Fruit fly (Drosophila melanogaster) whole organism, embryonic: ENCODE results near the gene CG15170.
A peak's percentile ranks its signal among the peaks of the same experiment; 100 is the strongest.

Source experiments
- B-H2 ChIP-seq: fragments of 200-800 bp; sonication (Bioruptor generic); optimal IDR thresholded peaks from 2 replicates; lab custom pipeline; 2018; ENCODE audit warnings: missing biosample characterization, mild to moderate bottlenecking, missing genetic modification characterization
- BtbVII ChIP-seq: fragments of 200-800 bp; sonication (Bioruptor generic); optimal IDR thresholded peaks from 3 replicates; lab custom pipeline; 2017; ENCODE audit warnings: missing biosample characterization, mild to moderate bottlenecking, missing genetic modification characterization
- CG10209 ChIP-seq: fragments of 200-800 bp; sonication (Bioruptor generic); optimal IDR thresholded peaks from 3 replicates; lab custom pipeline; 2017; ENCODE audit warnings: missing biosample characterization, mild to moderate bottlenecking, missing genetic modification characterization, missing genetic modification reagents
- CG10321 ChIP-seq: fragments of 200-800 bp; sonication (Bioruptor generic); IDR thresholded peaks from 2 replicates; pipeline ENCODE4 v1.3.6; 2022; ENCODE audit warnings: missing biosample characterization, missing genetic modification characterization
- CG10462 ChIP-seq: fragments of 200-800 bp; sonication (Bioruptor generic); optimal IDR thresholded peaks from 2 replicates; lab custom pipeline; 2016; ENCODE audit warnings: missing biosample characterization, missing genetic modification characterization
- CG10979 ChIP-seq: fragments of 200-800 bp; sonication (Bioruptor generic); optimal IDR thresholded peaks from 2 replicates; lab custom pipeline; 2018; ENCODE audit warnings: missing biosample characterization, mild to moderate bottlenecking, missing genetic modification characterization, moderate library complexity
- CG11723 ChIP-seq: fragments of 200-800 bp; sonication (Bioruptor generic); optimal IDR thresholded peaks from 2 replicates; lab custom pipeline; 2017; ENCODE audit warnings: missing biosample characterization, mild to moderate bottlenecking, missing genetic modification characterization
- CG12236 ChIP-seq: fragments of 200-800 bp; sonication (Bioruptor generic); optimal IDR thresholded peaks from 2 replicates; lab custom pipeline; 2016; ENCODE audit warnings: missing biosample characterization, missing genetic modification characterization
- CG12659 ChIP-seq: fragments of 200-800 bp; sonication (Bioruptor generic); optimal IDR thresholded peaks from 3 replicates; lab custom pipeline; 2017; ENCODE audit warnings: mild to moderate bottlenecking, missing biosample characterization, missing genetic modification reagents, missing genetic modification characterization
- CG12744 ChIP-seq: fragments of 200-800 bp; sonication (Bioruptor generic); optimal IDR thresholded peaks from 2 replicates; lab custom pipeline; 2016; ENCODE audit warnings: missing biosample characterization, missing genetic modification characterization
- CG14050 ChIP-seq: fragments of 200-800 bp; sonication (Bioruptor generic); IDR thresholded peaks from 3 replicates; pipeline ENCODE4 v1.3.6; 2022; ENCODE audit warnings: missing biosample characterization, missing genetic modification characterization
- CG14667 ChIP-seq: fragments of 200-800 bp; sonication (Bioruptor generic); IDR thresholded peaks from 2 replicates; pipeline ENCODE4 v1.3.6; 2022; ENCODE audit warnings: missing biosample characterization, missing genetic modification characterization
- CG15011 ChIP-seq: fragments of 200-800 bp; sonication (Bioruptor generic); optimal IDR thresholded peaks from 3 replicates; lab custom pipeline; 2018; ENCODE audit warnings: missing biosample characterization, mild to moderate bottlenecking, missing genetic modification characterization
- CG16813 ChIP-seq: fragments of 200-800 bp; sonication (Bioruptor generic); IDR thresholded peaks from 3 replicates; pipeline ENCODE4 v1.3.6; 2022; ENCODE audit warnings: missing biosample characterization, missing genetic modification characterization; ENCODE audit not compliant: partially characterized antibody
- CG17328 ChIP-seq: fragments of 200-800 bp; sonication (Bioruptor generic); IDR thresholded peaks from 2 replicates; pipeline ENCODE4 v1.3.6; 2022; ENCODE audit warnings: missing biosample characterization, missing genetic modification characterization
- CG17359 ChIP-seq: fragments of 200-800 bp; sonication (Bioruptor generic); optimal IDR thresholded peaks from 3 replicates; lab custom pipeline; 2018; ENCODE audit warnings: missing biosample characterization, mild to moderate bottlenecking, missing genetic modification characterization, moderate library complexity
- CG17912 ChIP-seq: fragments of 200-800 bp; sonication (Bioruptor generic); optimal IDR thresholded peaks from 2 replicates; lab custom pipeline; 2018; ENCODE audit warnings: missing biosample characterization, mild to moderate bottlenecking, missing genetic modification characterization
- CG1832 ChIP-seq: fragments of 200-800 bp; sonication (Bioruptor generic); optimal IDR thresholded peaks from 2 replicates; lab custom pipeline; 2017; ENCODE audit warnings: missing biosample characterization, mild to moderate bottlenecking, missing genetic modification characterization, inconsistent platforms
- CG2202 ChIP-seq: fragments of 200-800 bp; sonication (Bioruptor generic); optimal IDR thresholded peaks from 2 replicates; lab custom pipeline; 2018; ENCODE audit warnings: missing biosample characterization, mild to moderate bottlenecking, missing genetic modification characterization
- CG32532 ChIP-seq: fragments of 200-800 bp; sonication (Bioruptor generic); IDR thresholded peaks from 2 replicates; pipeline ENCODE4 v1.3.6; 2022; ENCODE audit warnings: missing biosample characterization, missing genetic modification characterization
- CG34422 ChIP-seq: fragments of 200-800 bp; sonication (Bioruptor generic); IDR thresholded peaks from 3 replicates; pipeline ENCODE4 v1.3.6; 2022; ENCODE audit warnings: missing biosample characterization, missing genetic modification characterization
- CG3726 ChIP-seq: fragments of 200-800 bp; sonication (Bioruptor generic); IDR thresholded peaks from 3 replicates; pipeline ENCODE4, ENCODE4 v1.3.6; 2022; ENCODE audit warnings: missing biosample characterization, missing genetic modification characterization
- CG4328 ChIP-seq: fragments of 200-800 bp; sonication (Bioruptor generic); optimal IDR thresholded peaks from 3 replicates; lab custom pipeline; 2017; ENCODE audit warnings: missing biosample characterization, missing genetic modification reagents, missing genetic modification characterization
- CG43689 ChIP-seq: fragments of 200-800 bp; sonication (Bioruptor generic); IDR thresholded peaks from 2 replicates; pipeline ENCODE4 v1.3.6; 2022; ENCODE audit warnings: missing biosample characterization, missing genetic modification characterization
- CG6654 ChIP-seq: fragments of 200-800 bp; sonication (Bioruptor generic); optimal IDR thresholded peaks from 2 replicates; lab custom pipeline; 2017; ENCODE audit warnings: missing biosample characterization, mild to moderate bottlenecking, missing genetic modification characterization
- CG8281 ChIP-seq: fragments of 200-800 bp; sonication (Bioruptor generic); optimal IDR thresholded peaks from 2 replicates; lab custom pipeline; 2018; ENCODE audit warnings: missing biosample characterization, mild to moderate bottlenecking, missing genetic modification characterization, moderate library complexity
- CG8290 ChIP-seq, 3 experiments: fragments of 200-800 bp; sonication (Bioruptor generic); optimal IDR thresholded peaks; 2 replicates each; lab custom pipeline; 2016 to 2019; ENCODE audit warnings: missing biosample characterization in 3 of 3, missing genetic modification characterization in 3 of 3, mild to moderate bottlenecking in 2 of 3, moderate library complexity in 1 of 3
- E2f1 ChIP-seq: fragments of 200-800 bp; sonication (Bioruptor generic); IDR thresholded peaks from 2 replicates; pipeline ENCODE4 v1.3.6; 2022; ENCODE audit warnings: missing biosample characterization, missing genetic modification characterization
- H15 ChIP-seq: fragments of 200-800 bp; sonication (Bioruptor generic); IDR thresholded peaks from 3 replicates; pipeline ENCODE4 v1.3.6; 2022; ENCODE audit warnings: missing biosample characterization, missing genetic modification characterization
- HHEX ChIP-seq: fragments of 200-800 bp; sonication (Bioruptor generic); optimal IDR thresholded peaks from 3 replicates; lab custom pipeline; 2017; ENCODE audit warnings: missing biosample characterization, mild to moderate bottlenecking, missing genetic modification characterization, missing genetic modification reagents
- HLH54F ChIP-seq: fragments of 200-800 bp; sonication (Bioruptor generic); optimal IDR thresholded peaks from 3 replicates; lab custom pipeline; 2016; ENCODE audit warnings: missing biosample characterization, missing genetic modification characterization
- Med ChIP-seq: fragments of 200-800 bp; sonication (Bioruptor generic); peaks from one replicate; lab custom pipeline; 2016; ENCODE audit warnings: missing biosample characterization, missing genetic modification characterization, mild to moderate bottlenecking, inconsistent platforms, moderate library complexity
- Meics ChIP-seq: fragments of 200-800 bp; sonication (Bioruptor generic); optimal IDR thresholded peaks from 2 replicates; lab custom pipeline; 2017; ENCODE audit warnings: missing biosample characterization, mild to moderate bottlenecking, missing genetic modification characterization
- NC2α ChIP-seq: fragments of 200-800 bp; sonication (Bioruptor generic); optimal IDR thresholded peaks from 2 replicates; lab custom pipeline; 2016; ENCODE audit warnings: missing biosample characterization, missing genetic modification characterization
- Oaz ChIP-seq: fragments of 200-800 bp; sonication (Bioruptor generic); IDR thresholded peaks from 2 replicates; pipeline ENCODE4 v1.3.6; 2022; ENCODE audit warnings: missing biosample characterization, missing genetic modification characterization
- Ravus ChIP-seq: fragments of 200-800 bp; sonication (Bioruptor generic); IDR thresholded peaks from 2 replicates; pipeline ENCODE4 v1.3.6; 2022; ENCODE audit warnings: missing biosample characterization, missing genetic modification characterization
- Rfx ChIP-seq: fragments of 200-800 bp; sonication (Bioruptor generic); IDR thresholded peaks from 2 replicates; pipeline ENCODE4 v1.3.6; 2022; ENCODE audit warnings: missing biosample characterization, missing genetic modification characterization
- Xbp1 ChIP-seq: fragments of 200-800 bp; sonication (Bioruptor generic); optimal IDR thresholded peaks from 3 replicates; lab custom pipeline; 2016; ENCODE audit warnings: missing biosample characterization, mild to moderate bottlenecking, missing genetic modification characterization
- ab ChIP-seq: fragments of 200-800 bp; sonication (Bioruptor generic); optimal IDR thresholded peaks from 2 replicates; lab custom pipeline; 2016; ENCODE audit warnings: missing biosample characterization, missing genetic modification characterization
- cwo ChIP-seq: fragments of 200-800 bp; sonication (Bioruptor generic); optimal IDR thresholded peaks from 3 replicates; lab custom pipeline; 2017; ENCODE audit warnings: missing biosample characterization, missing genetic modification characterization, mild to moderate bottlenecking, moderate library complexity, missing genetic modification reagents
- eve ChIP-seq, 2 experiments: fragments of >200 bp; optimal IDR thresholded peaks; 2 replicates each; lab custom pipeline; 2017; ENCODE audit warnings: missing biosample characterization in 2 of 2, missing genetic modification characterization in 2 of 2
- gsb-n ChIP-seq: fragments of 200-800 bp; sonication (Bioruptor generic); optimal IDR thresholded peaks from 3 replicates; lab custom pipeline; 2018; ENCODE audit warnings: missing biosample characterization, mild to moderate bottlenecking, missing genetic modification characterization
- ind ChIP-seq: fragments of 200-800 bp; sonication (Bioruptor generic); optimal IDR thresholded peaks from 3 replicates; lab custom pipeline; 2016; ENCODE audit warnings: missing biosample characterization, missing genetic modification characterization
- kay ChIP-seq: fragments of 200-800 bp; sonication (Bioruptor generic); optimal IDR thresholded peaks from 2 replicates; lab custom pipeline; 2016; ENCODE audit warnings: missing biosample characterization, missing genetic modification characterization
- pb ChIP-seq: fragments of 200-800 bp; sonication (Bioruptor generic); optimal IDR thresholded peaks from 3 replicates; lab custom pipeline; 2016; ENCODE audit warnings: missing biosample characterization, missing genetic modification characterization
- slbo ChIP-seq: fragments of 200-800 bp; sonication (Bioruptor generic); IDR thresholded peaks from 2 replicates; pipeline ENCODE4 v1.3.6; 2022; ENCODE audit warnings: missing biosample characterization, missing genetic modification characterization
- sr ChIP-seq: fragments of 200-800 bp; sonication (Bioruptor generic); IDR thresholded peaks from 3 replicates; pipeline ENCODE4 v1.3.6; 2022; ENCODE audit warnings: missing biosample characterization, missing genetic modification characterization
- sug ChIP-seq: fragments of 200-800 bp; optimal IDR thresholded peaks from 2 replicates; lab custom pipeline; 2019; ENCODE audit warnings: missing biosample characterization, mild to moderate bottlenecking, missing genetic modification characterization, moderate library complexity
- vnd ChIP-seq: fragments of 200-800 bp; sonication (Bioruptor generic); IDR thresholded peaks from 3 replicates; pipeline ENCODE4 v1.3.6; 2022; ENCODE audit warnings: missing biosample characterization, missing genetic modification characterization; ENCODE audit not compliant: partially characterized antibody

The CG15170 gene

DNA sequence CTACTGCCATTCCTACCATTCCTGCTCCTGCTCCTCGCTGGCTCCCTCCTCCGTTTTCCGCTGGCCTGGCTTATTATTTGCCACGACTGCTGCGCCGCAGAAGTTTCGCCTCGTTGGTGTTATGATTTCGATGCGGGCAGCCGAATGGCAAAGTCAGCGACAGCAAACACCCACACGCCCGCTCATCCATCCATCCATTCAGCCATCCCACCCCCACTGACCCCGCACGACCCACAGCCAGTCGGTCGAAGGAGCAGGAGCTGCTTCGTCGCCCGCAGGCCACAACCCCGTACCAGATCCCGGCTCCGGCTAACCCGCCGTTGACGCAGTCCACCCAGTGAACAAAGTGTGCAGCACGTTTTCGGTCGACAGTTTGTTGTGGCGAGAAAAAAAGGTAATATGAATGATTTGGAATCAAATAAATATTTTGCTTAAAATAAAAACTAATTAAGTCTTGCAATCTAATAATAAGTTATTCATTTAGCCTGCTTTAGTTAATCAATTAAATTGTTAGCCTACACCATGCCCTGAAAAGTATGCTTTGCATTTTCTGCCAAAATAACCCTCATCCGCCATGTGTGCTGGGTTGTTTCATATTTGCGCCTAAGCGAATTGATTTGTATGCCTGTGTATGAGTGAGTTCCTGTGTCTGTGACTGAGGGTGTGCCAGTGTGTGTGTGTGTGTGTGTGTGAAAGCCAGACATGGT, 36.6 kb upstream of the CG15170 start (continued):
- no peak for TF ChIP-seq Oaz (GFP tag; lab: Robert Waterston, UW)
- no peak for TF ChIP-seq Ravus
- TF ChIP-seq Meics (GFP tag; lab: Kevin White, UChicago): peak; percentile 77
- peak; percentile 34 for TF ChIP-seq ind
- no peak for TF ChIP-seq sr (GFP tag; lab: Robert Waterston, UW)
- no peak for TF ChIP-seq CG10462 (GFP tag; lab: Kevin White, UChicago)
- TF ChIP-seq CG43689 (GFP tag; lab: Robert Waterston, UW): no peak
- TF ChIP-seq eve (GFP tag; optimal IDR thresholded peaks at IDR 0.05; lab: Kevin White, UChicago): no peak
- no peak for TF ChIP-seq H15 (GFP tag; lab: Robert Waterston, UW)
- peak; percentile 57 for TF ChIP-seq CG17359
- TF ChIP-seq pb (GFP tag; lab: Kevin White, UChicago): no peak
- peak; percentile 35 for TF ChIP-seq Xbp1 (GFP tag; lab: Kevin White, UChicago)
- no peak for TF ChIP-seq CG17912 (GFP tag; lab: Kevin White, UChicago)
- peak; percentile 75 for TF ChIP-seq BtbVII (GFP tag; lab: Kevin White, UChicago)
- 0 out of 3 replicates have a peak, but pooled peaks have one; percentile 39 for TF ChIP-seq CG34422
- no peak for TF ChIP-seq NC2α (GFP tag; lab: Kevin White, UChicago)
- TF ChIP-seq Med (GFP tag; lab: Kevin White, UChicago): peak; percentile 80
- no peak for TF ChIP-seq gsb-n (tag; lab: Kevin White, UChicago)
- TF ChIP-seq CG12236 (GFP tag; lab: Kevin White, UChicago): no peak
- TF ChIP-seq CG1832 (GFP tag; lab: Kevin White, UChicago): no peak
- TF ChIP-seq HLH54F (GFP tag; lab: Kevin White, UChicago): peak; percentile 52
- no peak for TF ChIP-seq CG16813 (GFP tag; lab: Robert Waterston, UW)
- TF ChIP-seq kay (GFP tag; lab: Kevin White, UChicago): no peak
- TF ChIP-seq cwo (GFP tag; lab: Kevin White, UChicago): peak; percentile 68
- TF ChIP-seq CG11723 (GFP tag; lab: Kevin White, UChicago): peak; percentile 41
- peak; percentile 47 for TF ChIP-seq CG10979 (tag; lab: Kevin White, UChicago)
- no peak; the same call in 1 of the 2 replicates for TF ChIP-seq CG32532 (GFP tag; lab: Robert Waterston, UW)
- TF ChIP-seq CG14667 (GFP tag; lab: Robert Waterston, UW): no peak
- TF ChIP-seq CG10321 (GFP tag; lab: Robert Waterston, UW): no peak
- no peak for TF ChIP-seq ab (GFP tag; lab: Kevin White, UChicago)
- peak; percentile 14 for TF ChIP-seq HHEX (GFP tag; lab: Kevin White, UChicago)
- TF ChIP-seq CG8290 (GFP tag; optimal IDR thresholded peaks at IDR 0.05; lab: Kevin White, UChicago): no peak
- TF ChIP-seq CG8290 (tag; optimal IDR thresholded peaks at IDR 0.05; lab: Kevin White, UChicago): peak in 1 of 2 experiments; percentile 52
- no peak for TF ChIP-seq CG17328 (GFP tag; lab: Robert Waterston, UW)
- peak; percentile 56 for TF ChIP-seq sug (tag; lab: Kevin White, UChicago)
- TF ChIP-seq CG14050: no peak
- peak; percentile 70 for TF ChIP-seq B-H2 (GFP tag; lab: Kevin White, UChicago)
- no peak for TF ChIP-seq E2f1 (GFP tag; lab: Robert Waterston, UW)
- TF ChIP-seq slbo (GFP tag; lab: Robert Waterston, UW): peak; percentile 52; the same call in 1 of the 2 replicates
- peak; percentile 44 for TF ChIP-seq CG10209 (GFP tag; lab: Kevin White, UChicago)
- TF ChIP-seq CG15011 (GFP tag; lab: Kevin White, UChicago): peak; percentile 46
- no peak for TF ChIP-seq vnd (GFP tag; lab: Robert Waterston, UW)
- TF ChIP-seq CG6654 (GFP tag; lab: Kevin White, UChicago): no peak
- TF ChIP-seq CG12659 (GFP tag; lab: Kevin White, UChicago): peak; percentile 44
- peak; percentile 23 for TF ChIP-seq CG4328 (GFP tag; lab: Kevin White, UChicago)
- TF ChIP-seq Rfx: 0 out of 2 replicates have a peak, but pooled peaks have one; percentile 16
- no peak for TF ChIP-seq CG3726
- no peak for TF ChIP-seq CG2202 (tag; lab: Kevin White, UChicago)
- peak; percentile 31 for TF ChIP-seq CG12744 (GFP tag; lab: Kevin White, UChicago)
- TF ChIP-seq CG8281 (tag; lab: Kevin White, UChicago): no peak
